Worm (Caenorhabditis elegans) whole organism, L2 larva: ENCODE measurements around the gene rbbp-5.

Source experiments
- C34F6.9 ChIP-seq: fragments of 150-350 bp; optimal IDR thresholded peaks from 2 replicates; lab custom pipeline; 2014; ENCODE audit warnings: missing biosample characterization, missing genetic modification characterization
- F13H6.1 ChIP-seq: sonication (generic microtip); optimal IDR thresholded peaks from 2 replicates; lab custom pipeline; 2016; ENCODE audit warnings: missing genetic modification characterization, missing compliant biosample characterization
- R02D3.7 ChIP-seq: fragments of 150-350 bp; optimal IDR thresholded peaks from 2 replicates; lab custom pipeline; 2014; ENCODE audit warnings: missing biosample characterization, missing genetic modification characterization
- Y55F3AM.14 ChIP-seq: fragments of 200-800 bp; sonication (Bioruptor generic); optimal IDR thresholded peaks from 2 replicates; lab custom pipeline; 2018; ENCODE audit warnings: mild to moderate bottlenecking, missing genetic modification characterization, missing compliant biosample characterization
- ama-1 ChIP-seq: fragments of 150-350 bp; optimal IDR thresholded peaks from 2 replicates; lab custom pipeline; 2018; ENCODE audit warnings: inconsistent platforms
- blmp-1 ChIP-seq: sonication (generic microtip); optimal IDR thresholded peaks from 2 replicates; lab custom pipeline; 2017; ENCODE audit warnings: missing genetic modification characterization, mild to moderate bottlenecking, missing compliant biosample characterization, antibody characterized with exemption, moderate library complexity; ENCODE audit not compliant: insufficient read depth
- ceh-16 ChIP-seq: fragments of 150-350 bp; optimal IDR thresholded peaks from 2 replicates; lab custom pipeline; 2014; ENCODE audit warnings: missing biosample characterization, missing genetic modification characterization
- ceh-82 ChIP-seq: fragments of 150-350 bp; optimal IDR thresholded peaks from 2 replicates; lab custom pipeline; 2014; ENCODE audit warnings: missing biosample characterization, missing genetic modification characterization
- dmd-4 ChIP-seq: sonication (generic microtip); optimal IDR thresholded peaks from 2 replicates; lab custom pipeline; 2017; ENCODE audit warnings: missing biosample characterization, missing genetic modification characterization
- elt-3 ChIP-seq: sonication (generic microtip); optimal IDR thresholded peaks from 2 replicates; lab custom pipeline; 2017; ENCODE audit warnings: missing biosample characterization, missing genetic modification characterization
- fos-1 ChIP-seq: fragments of 150-350 bp; optimal IDR thresholded peaks from 2 replicates; lab custom pipeline; 2014; ENCODE audit warnings: missing biosample characterization, missing genetic modification characterization
- gmeb-1 ChIP-seq: fragments of 150-350 bp; optimal IDR thresholded peaks from 2 replicates; lab custom pipeline; 2014; ENCODE audit warnings: missing biosample characterization, missing genetic modification characterization
- lin-13 ChIP-seq: fragments of 150-350 bp; optimal IDR thresholded peaks from 2 replicates; lab custom pipeline; 2014; ENCODE audit warnings: missing biosample characterization, missing genetic modification reagents, missing genetic modification characterization
- lin-39 ChIP-seq: fragments of 150-350 bp; optimal IDR thresholded peaks from 2 replicates; lab custom pipeline; 2014; ENCODE audit warnings: missing biosample characterization, missing genetic modification reagents, missing genetic modification characterization
- lsy-2 ChIP-seq, 2 experiments: fragments of 150-350 bp in 1 of 2; sonication (generic microtip) in 1 of 2; optimal IDR thresholded peaks; 2 replicates each; lab custom pipeline; 2014 to 2017; ENCODE audit warnings: missing biosample characterization in 2 of 2, missing genetic modification characterization in 2 of 2
- mab-5 ChIP-seq: fragments of 150-350 bp; optimal IDR thresholded peaks from 2 replicates; lab custom pipeline; 2014; ENCODE audit warnings: missing biosample characterization, missing genetic modification characterization
- mbf-1 ChIP-seq: sonication (generic microtip); optimal IDR thresholded peaks from 2 replicates; lab custom pipeline; 2017; ENCODE audit warnings: missing biosample characterization, missing genetic modification characterization
- mdl-1 ChIP-seq, 2 experiments: fragments of 150-350 bp in 1 of 2; sonication (generic microtip) in 1 of 2; optimal IDR thresholded peaks; 2 replicates each; lab custom pipeline; 2017; ENCODE audit warnings: missing biosample characterization in 2 of 2, missing genetic modification characterization in 2 of 2
- nhr-11 ChIP-seq: fragments of 150-350 bp; optimal IDR thresholded peaks from 2 replicates; lab custom pipeline; 2014; ENCODE audit warnings: missing biosample characterization, missing genetic modification characterization
- nhr-129 ChIP-seq: fragments of 150-350 bp; optimal IDR thresholded peaks from 2 replicates; lab custom pipeline; 2014; ENCODE audit warnings: missing biosample characterization, missing genetic modification characterization
- nhr-21 ChIP-seq: fragments of 150-350 bp; optimal IDR thresholded peaks from 2 replicates; lab custom pipeline; 2014; ENCODE audit warnings: missing biosample characterization, missing genetic modification characterization
- nhr-23 ChIP-seq: fragments of 150-350 bp; optimal IDR thresholded peaks from 2 replicates; lab custom pipeline; 2014; ENCODE audit warnings: missing biosample characterization, missing genetic modification reagents, missing genetic modification characterization
- nhr-237 ChIP-seq: fragments of 150-350 bp; optimal IDR thresholded peaks from 2 replicates; lab custom pipeline; 2014; ENCODE audit warnings: missing biosample characterization, missing genetic modification characterization
- nhr-25 ChIP-seq: fragments of 150-350 bp; sonication (generic microtip); optimal IDR thresholded peaks from 3 replicates; lab custom pipeline; 2014; ENCODE audit warnings: missing biosample characterization, missing genetic modification characterization
- nhr-6 ChIP-seq: fragments of 150-350 bp; optimal IDR thresholded peaks from 2 replicates; lab custom pipeline; 2014; ENCODE audit warnings: missing biosample characterization, missing genetic modification characterization
- nhr-77 ChIP-seq: fragments of 150-350 bp; optimal IDR thresholded peaks from 2 replicates; lab custom pipeline; 2014; ENCODE audit warnings: missing biosample characterization, missing genetic modification characterization
- peb-1 ChIP-seq: fragments of 150-350 bp; optimal IDR thresholded peaks from 2 replicates; lab custom pipeline; 2014; ENCODE audit warnings: missing biosample characterization, missing genetic modification characterization
- sem-4 ChIP-seq: fragments of 150-350 bp; optimal IDR thresholded peaks from 2 replicates; lab custom pipeline; 2014; ENCODE audit warnings: missing biosample characterization, missing genetic modification reagents, missing genetic modification characterization
- skn-1 ChIP-seq: sonication (generic microtip); optimal IDR thresholded peaks from 2 replicates; lab custom pipeline; 2017; ENCODE audit warnings: missing biosample characterization, missing genetic modification characterization
- snpc-4 ChIP-seq: fragments of 150-350 bp; optimal IDR thresholded peaks from 2 replicates; lab custom pipeline; 2014; ENCODE audit warnings: missing biosample characterization, missing genetic modification characterization
- unc-39 ChIP-seq: fragments of 150-350 bp; optimal IDR thresholded peaks from 2 replicates; lab custom pipeline; 2014; ENCODE audit warnings: missing biosample characterization, missing genetic modification characterization
- unc-62 ChIP-seq: fragments of 150-350 bp; optimal IDR thresholded peaks from 2 replicates; lab custom pipeline; 2014; ENCODE audit warnings: missing biosample characterization, missing genetic modification reagents, missing genetic modification characterization
- ztf-1 ChIP-seq: fragments of 200-800 bp; sonication (Bioruptor generic); conservative IDR thresholded peaks from 2 replicates; pipeline ENCODE4 v1.3.6; 2022; ENCODE audit warnings: missing genetic modification characterization, missing compliant biosample characterization
- ztf-4 ChIP-seq: fragments of 150-350 bp; optimal IDR thresholded peaks from 2 replicates; lab custom pipeline; 2014; ENCODE audit warnings: missing biosample characterization, missing genetic modification characterization

Gene rbbp-5

ce11 chrII:6132595-6132994 lies 35.0 kb downstream of the rbbp-5 start, which contains the start of gene abts-3:
Gene abts-3 (plus strand): TSS chrII:6132895.
- TF ChIP-seq nhr-129 (tag; lab: Kevin White, UChicago), result no peak
- TF ChIP-seq ceh-16 (tag; lab: Kevin White, UChicago), result no peak
- no peak for TF ChIP-seq fos-1 (tag; lab: Kevin White, UChicago)
- no peak for TF ChIP-seq nhr-23
- TF ChIP-seq mbf-1 (tag; lab: Kevin White, UChicago), result no peak
- no peak for TF ChIP-seq nhr-77
- TF ChIP-seq lsy-2 (tag; optimal IDR thresholded peaks at IDR 0.05; lab: Kevin White, UChicago), result no peak

- TF ChIP-seq lsy-2 (tag; optimal IDR thresholded peaks at IDR 0.05; lab: Kevin White, UChicago), result no peak
- TF ChIP-seq ztf-1 (GFP tag; lab: Robert Waterston, UW), result no peak
- no peak for TF ChIP-seq ama-1 (lab: Kevin White, UChicago)
- TF ChIP-seq ceh-16 (tag; lab: Kevin White, UChicago), result no peak
- no peak for TF ChIP-seq lin-13 (GFP tag; lab: Kevin White, UChicago)
These were observed 37.9 kb downstream of the rbbp-5 start for ce11 chrII:6135530-6135929.

DNA sequence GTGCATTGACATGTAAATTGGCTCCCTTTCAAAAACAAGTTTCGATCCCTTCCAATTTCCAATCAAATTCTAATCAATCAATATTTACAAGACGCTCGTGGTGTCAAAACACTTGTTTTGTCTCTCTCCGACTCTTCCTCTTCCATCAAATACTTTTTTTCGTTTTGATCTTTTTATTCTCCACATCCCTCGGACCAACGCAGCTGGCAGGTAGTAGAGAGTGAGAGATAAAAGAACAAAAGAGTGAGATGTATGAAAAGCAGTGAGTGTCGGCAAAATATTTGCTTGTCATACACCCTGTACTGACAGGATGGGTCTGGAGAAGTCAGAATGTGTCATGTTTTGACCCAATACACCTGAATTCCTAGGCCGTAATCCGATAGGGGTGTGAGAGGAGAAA lies 39.1 kb downstream of the rbbp-5 start:
- peak; percentile 55 for TF ChIP-seq nhr-129 (tag; lab: Kevin White, UChicago)
- peak; percentile 13 for TF ChIP-seq F13H6.1 (tag; lab: Kevin White, UChicago)
- no peak for TF ChIP-seq dmd-4 (tag; lab: Kevin White, UChicago)
- no peak for TF ChIP-seq nhr-11 (tag; lab: Kevin White, UChicago)
- TF ChIP-seq C34F6.9 (tag; lab: Kevin White, UChicago), result peak; percentile 18

ce11 chrII:6138138-6138537 lies 40.5 kb downstream of the rbbp-5 start:
- TF ChIP-seq unc-39, result no peak
- no peak for TF ChIP-seq R02D3.7 (tag; lab: Kevin White, UChicago)
- TF ChIP-seq sem-4 (tag; lab: Kevin White, UChicago), result no peak
- no peak for TF ChIP-seq lin-39
- TF ChIP-seq unc-62 (GFP tag; lab: Kevin White, UChicago), result no peak
- no peak for TF ChIP-seq nhr-11 (tag; lab: Kevin White, UChicago)
- TF ChIP-seq Y55F3AM.14 (GFP tag; lab: Kevin White, UChicago), result no peak
- TF ChIP-seq nhr-23, result no peak
- no peak for TF ChIP-seq nhr-237 (tag; lab: Kevin White, UChicago)
- TF ChIP-seq nhr-6 (tag; lab: Kevin White, UChicago), result no peak

DNA sequence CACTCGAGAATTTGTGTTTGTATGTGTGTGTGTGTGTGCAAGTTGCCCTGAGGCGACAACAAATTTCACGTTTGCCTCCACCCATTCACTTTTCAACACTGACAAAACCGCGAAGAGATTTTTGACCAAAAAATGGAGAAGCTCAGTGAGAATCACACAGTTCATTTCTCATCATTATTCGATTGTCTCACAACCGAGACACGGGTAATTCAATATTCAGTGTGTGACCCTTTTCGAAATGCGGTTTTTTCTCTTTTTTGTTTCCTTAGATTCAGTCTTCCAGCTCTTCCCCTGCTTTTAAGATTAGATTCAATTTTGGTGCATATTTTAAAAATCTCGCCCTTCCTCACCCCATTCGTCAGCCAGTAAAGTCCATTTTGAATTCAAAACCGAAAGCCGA lies 41.9 kb downstream of the rbbp-5 start:
- TF ChIP-seq elt-3 (tag; lab: Kevin White, UChicago), result no peak
- TF ChIP-seq unc-39, result no peak
- TF ChIP-seq ama-1 (lab: Kevin White, UChicago), result no peak
- no peak for TF ChIP-seq unc-62 (GFP tag; lab: Kevin White, UChicago)
- TF ChIP-seq snpc-4, result no peak
- TF ChIP-seq ceh-16 (tag; lab: Kevin White, UChicago), result no peak
- no peak for TF ChIP-seq ceh-82 (tag; lab: Kevin White, UChicago)
- no peak for TF ChIP-seq peb-1 (tag; lab: Kevin White, UChicago)
- no peak for TF ChIP-seq mab-5 (tag; lab: Kevin White, UChicago)
- no peak for TF ChIP-seq mbf-1 (tag; lab: Kevin White, UChicago)

ce11 chrII:6142539-6142938 lies 44.9 kb downstream of the rbbp-5 start:
- TF ChIP-seq C34F6.9 (tag; lab: Kevin White, UChicago) (no peak), nhr-25 (no peak), ztf-1 (GFP tag; lab: Robert Waterston, UW) (no peak), nhr-6 (tag; lab: Kevin White, UChicago) (no peak), lin-39 (no peak), mdl-1 (tag; optimal IDR thresholded peaks at IDR 0.05; lab: Kevin White, UChicago) (no peak), sem-4 (tag; lab: Kevin White, UChicago) (no peak), nhr-129 (tag; lab: Kevin White, UChicago) (no peak), nhr-21 (tag; lab: Kevin White, UChicago) (no peak), gmeb-1 (tag; lab: Kevin White, UChicago) (no peak), skn-1 (tag; lab: Kevin White, UChicago) (no peak), blmp-1 (tag; lab: Kevin White, UChicago) (no peak), ztf-4 (no peak)
